Fruit fly (Drosophila melanogaster) whole organism, embryonic: Measurements from ENCODE around the gene CG32448.

Experiments
- CG11504 ChIP-seq: fragments of 200-800 bp; sonication (Bioruptor generic); optimal IDR thresholded peaks from 3 replicates; lab custom pipeline; 2019; ENCODE audit warnings: missing biosample characterization, mild to moderate bottlenecking, missing genetic modification characterization, moderate library complexity
- CG13424 ChIP-seq: fragments of 200-800 bp; sonication (Bioruptor generic); optimal IDR thresholded peaks from 2 replicates; lab custom pipeline; 2019; ENCODE audit warnings: missing biosample characterization, mild to moderate bottlenecking, missing genetic modification characterization, moderate library complexity
- CG14860 ChIP-seq: fragments of 200-800 bp; sonication (Bioruptor generic); IDR thresholded peaks from 3 replicates; pipeline ENCODE4 v1.3.6; 2022; ENCODE audit warnings: missing biosample characterization, missing genetic modification characterization; ENCODE audit not compliant: partially characterized antibody
- CG14965 ChIP-seq: fragments of 200-800 bp; sonication (Bioruptor generic); optimal IDR thresholded peaks from 2 replicates; lab custom pipeline; 2016; ENCODE audit warnings: missing biosample characterization, missing genetic modification characterization, borderline replicate concordance
- CG17328 ChIP-seq: fragments of 200-800 bp; sonication (Bioruptor generic); IDR thresholded peaks from 2 replicates; pipeline ENCODE4 v1.3.6; 2022; ENCODE audit warnings: missing biosample characterization, missing genetic modification characterization
- CG17361 ChIP-seq: fragments of 200-800 bp; sonication (Bioruptor generic); IDR thresholded peaks from 3 replicates; pipeline ENCODE4 v1.3.6; 2022; ENCODE audit warnings: missing biosample characterization, missing genetic modification characterization
- CG17612 ChIP-seq: fragments of 200-800 bp; sonication (Bioruptor generic); IDR thresholded peaks from 2 replicates; pipeline ENCODE4 v1.3.6; 2022; ENCODE audit warnings: missing biosample characterization, missing genetic modification characterization
- CG18619 ChIP-seq: fragments of 200-800 bp; sonication (Bioruptor generic); optimal IDR thresholded peaks from 3 replicates; lab custom pipeline; 2017; ENCODE audit warnings: missing biosample characterization, mild to moderate bottlenecking, missing genetic modification characterization
- CG31224 ChIP-seq: fragments of 200-800 bp; sonication (Bioruptor generic); IDR thresholded peaks from 2 replicates; pipeline ENCODE4 v1.3.6; 2022; ENCODE audit warnings: missing biosample characterization, missing genetic modification characterization
- CG3281 ChIP-seq: fragments of 200-800 bp; sonication (Bioruptor generic); optimal IDR thresholded peaks from 3 replicates; lab custom pipeline; 2017; ENCODE audit warnings: missing biosample characterization, mild to moderate bottlenecking, missing genetic modification characterization
- CG4328 ChIP-seq: fragments of 200-800 bp; sonication (Bioruptor generic); optimal IDR thresholded peaks from 3 replicates; lab custom pipeline; 2017; ENCODE audit warnings: missing biosample characterization, missing genetic modification reagents, missing genetic modification characterization
- CG6272 ChIP-seq: fragments of 200-800 bp; sonication (Bioruptor generic); IDR thresholded peaks from 2 replicates; pipeline ENCODE4 v1.3.6; 2022; ENCODE audit warnings: missing biosample characterization, missing genetic modification characterization
- CG6689 ChIP-seq: fragments of 200-800 bp; sonication (Bioruptor generic); IDR thresholded peaks from 2 replicates; pipeline ENCODE4 v1.3.6; 2022; ENCODE audit warnings: missing biosample characterization, missing genetic modification characterization
- CG9437 ChIP-seq: fragments of 200-800 bp; sonication (Bioruptor generic); optimal IDR thresholded peaks from 2 replicates; lab custom pipeline; 2018; ENCODE audit warnings: missing biosample characterization, mild to moderate bottlenecking, missing genetic modification characterization
- CG9797 ChIP-seq: fragments of 200-800 bp; sonication (Bioruptor generic); optimal IDR thresholded peaks from 3 replicates; lab custom pipeline; 2018; ENCODE audit warnings: missing biosample characterization, mild to moderate bottlenecking, missing genetic modification characterization
- CG9876 ChIP-seq: fragments of 200-800 bp; sonication (Bioruptor generic); optimal IDR thresholded peaks from 2 replicates; lab custom pipeline; 2016; ENCODE audit warnings: missing biosample characterization, missing genetic modification characterization
- CHES-1-like ChIP-seq: fragments of 200-800 bp; sonication (Bioruptor generic); optimal IDR thresholded peaks from 2 replicates; lab custom pipeline; 2016; ENCODE audit warnings: missing biosample characterization, missing genetic modification characterization
- Camta ChIP-seq: fragments of 200-800 bp; sonication (Bioruptor generic); optimal IDR thresholded peaks from 2 replicates; lab custom pipeline; 2016; ENCODE audit warnings: missing biosample characterization, missing genetic modification characterization
- Doc2 ChIP-seq: fragments of 200-800 bp; sonication (Bioruptor generic); IDR thresholded peaks from 2 replicates; pipeline ENCODE4 v1.3.6; 2022; ENCODE audit warnings: missing biosample characterization, missing genetic modification characterization
- Gsc ChIP-seq: fragments of 200-800 bp; sonication (Bioruptor generic); IDR thresholded peaks from 2 replicates; pipeline ENCODE4 v1.3.6; 2022; ENCODE audit warnings: missing biosample characterization, missing genetic modification characterization
- Max ChIP-seq: fragments of 200-800 bp; sonication (Bioruptor generic); optimal IDR thresholded peaks from 2 replicates; lab custom pipeline; 2016; ENCODE audit warnings: missing biosample characterization, mild to moderate bottlenecking, missing genetic modification characterization
- NFAT ChIP-seq: fragments of 200-800 bp; sonication (Bioruptor generic); IDR thresholded peaks from 2 replicates; pipeline ENCODE4 v1.3.6; 2022; ENCODE audit warnings: missing biosample characterization, missing genetic modification characterization
- Ptx1 ChIP-seq: fragments of 200-800 bp; sonication (Bioruptor generic); IDR thresholded peaks from 2 replicates; pipeline ENCODE4 v1.3.6; 2022; ENCODE audit warnings: missing biosample characterization, missing genetic modification characterization
- Ravus ChIP-seq: fragments of 200-800 bp; sonication (Bioruptor generic); IDR thresholded peaks from 2 replicates; pipeline ENCODE4 v1.3.6; 2022; ENCODE audit warnings: missing biosample characterization, missing genetic modification characterization
- Side ChIP-seq: fragments of 200-800 bp; sonication (Bioruptor generic); optimal IDR thresholded peaks from 2 replicates; lab custom pipeline; 2016; ENCODE audit warnings: missing biosample characterization, missing genetic modification characterization
- Six4 ChIP-seq: fragments of 200-800 bp; sonication (Bioruptor generic); optimal IDR thresholded peaks from 2 replicates; lab custom pipeline; 2016; ENCODE audit warnings: missing biosample characterization, missing genetic modification characterization
- Xrp1 ChIP-seq: fragments of 200-800 bp; sonication (Bioruptor generic); IDR thresholded peaks from 2 replicates; pipeline ENCODE4 v1.3.6; 2022; ENCODE audit warnings: missing biosample characterization, missing genetic modification characterization
- YL-1 ChIP-seq: fragments of 200-800 bp; sonication (Bioruptor generic); optimal IDR thresholded peaks from 3 replicates; lab custom pipeline; 2017; ENCODE audit warnings: missing biosample characterization, mild to moderate bottlenecking, missing genetic modification characterization
- ash1 ChIP-seq: fragments of 200-800 bp; sonication (Bioruptor generic); optimal IDR thresholded peaks from 2 replicates; lab custom pipeline; 2018; ENCODE audit warnings: missing biosample characterization, mild to moderate bottlenecking, missing genetic modification characterization
- dm ChIP-seq: fragments of 200-800 bp; sonication (Bioruptor generic); optimal IDR thresholded peaks from 3 replicates; lab custom pipeline; 2016; ENCODE audit warnings: missing biosample characterization, missing genetic modification characterization
- dmrt99B ChIP-seq: fragments of 200-800 bp; sonication (Bioruptor generic); optimal IDR thresholded peaks from 2 replicates; lab custom pipeline; 2018; ENCODE audit warnings: missing biosample characterization, mild to moderate bottlenecking, missing genetic modification characterization, moderate library complexity
- esg ChIP-seq: fragments of 200-800 bp; sonication (Bioruptor generic); conservative IDR thresholded peaks from 2 replicates; pipeline ENCODE4 v1.3.6; 2022; ENCODE audit warnings: missing biosample characterization, missing genetic modification characterization
- ewg ChIP-seq: fragments of 200-800 bp; sonication (Bioruptor generic); optimal IDR thresholded peaks from 3 replicates; lab custom pipeline; 2017; ENCODE audit warnings: mild to moderate bottlenecking, missing biosample characterization, missing genetic modification reagents, missing genetic modification characterization
- ham ChIP-seq: fragments of 200-800 bp; sonication (Bioruptor generic); IDR thresholded peaks from 2 replicates; pipeline ENCODE4 v1.3.6; 2022; ENCODE audit warnings: missing biosample characterization, missing genetic modification characterization
- inv ChIP-seq: fragments of 200-800 bp; sonication (Bioruptor generic); IDR thresholded peaks from 2 replicates; pipeline ENCODE4 v1.3.6; 2022; ENCODE audit warnings: missing biosample characterization, missing genetic modification characterization; ENCODE audit not compliant: partially characterized antibody
- jigr1 ChIP-seq: fragments of 200-800 bp; sonication (Bioruptor generic); IDR thresholded peaks from 3 replicates; pipeline ENCODE4 v1.3.6; 2022; ENCODE audit warnings: missing biosample characterization, missing genetic modification characterization
- jumu ChIP-seq: fragments of 200-800 bp; sonication (Bioruptor generic); optimal IDR thresholded peaks from 3 replicates; lab custom pipeline; 2016; ENCODE audit warnings: missing biosample characterization, missing genetic modification characterization
- kah ChIP-seq: fragments of 200-800 bp; sonication (Bioruptor generic); optimal IDR thresholded peaks from 2 replicates; lab custom pipeline; 2018; ENCODE audit warnings: missing biosample characterization, mild to moderate bottlenecking, missing genetic modification characterization
- klu ChIP-seq: fragments of 200-800 bp; sonication (Bioruptor generic); IDR thresholded peaks from 2 replicates; pipeline ENCODE4 v1.3.6; 2022; ENCODE audit warnings: missing biosample characterization, missing genetic modification characterization
- odd ChIP-seq: fragments of 200-800 bp; sonication (Bioruptor generic); optimal IDR thresholded peaks from 2 replicates; lab custom pipeline; 2017; ENCODE audit warnings: missing biosample characterization, mild to moderate bottlenecking, missing genetic modification characterization
- ro ChIP-seq: fragments of 200-800 bp; sonication (Bioruptor generic); IDR thresholded peaks from 2 replicates; pipeline ENCODE4 v1.3.6; 2022; ENCODE audit warnings: missing biosample characterization, missing genetic modification characterization
- row ChIP-seq: fragments of 200-800 bp; sonication (Bioruptor generic); IDR thresholded peaks from 3 replicates; pipeline ENCODE4 v1.3.6; 2022; ENCODE audit warnings: missing biosample characterization, missing genetic modification characterization
- sqz ChIP-seq: fragments of 200-800 bp; sonication (Bioruptor generic); optimal IDR thresholded peaks from 3 replicates; lab custom pipeline; 2018; ENCODE audit warnings: missing biosample characterization, mild to moderate bottlenecking, missing genetic modification characterization
- sug ChIP-seq: fragments of 200-800 bp; optimal IDR thresholded peaks from 2 replicates; lab custom pipeline; 2019; ENCODE audit warnings: missing biosample characterization, mild to moderate bottlenecking, missing genetic modification characterization, moderate library complexity
- toy ChIP-seq: fragments of 200-800 bp; sonication (Bioruptor generic); IDR thresholded peaks from 2 replicates; pipeline ENCODE4 v1.3.6; 2022; ENCODE audit warnings: missing biosample characterization, missing genetic modification characterization
- tup ChIP-seq: fragments of 200-800 bp; sonication (Bioruptor generic); optimal IDR thresholded peaks from 2 replicates; lab custom pipeline; 2016; ENCODE audit warnings: missing biosample characterization, mild to moderate bottlenecking, missing genetic modification characterization, moderate library complexity
- vfl ChIP-seq: fragments of 200-800 bp; sonication (Bioruptor generic); optimal IDR thresholded peaks from 2 replicates; lab custom pipeline; 2016; ENCODE audit warnings: missing biosample characterization, missing genetic modification characterization
- vnd ChIP-seq: fragments of 200-800 bp; sonication (Bioruptor generic); IDR thresholded peaks from 3 replicates; pipeline ENCODE4 v1.3.6; 2022; ENCODE audit warnings: missing biosample characterization, missing genetic modification characterization; ENCODE audit not compliant: partially characterized antibody
- zf30C ChIP-seq: fragments of 200-800 bp; sonication (Bioruptor generic); optimal IDR thresholded peaks from 3 replicates; lab custom pipeline; 2018; ENCODE audit warnings: missing biosample characterization, mild to moderate bottlenecking, missing genetic modification characterization

CG32448 gene

DNA sequence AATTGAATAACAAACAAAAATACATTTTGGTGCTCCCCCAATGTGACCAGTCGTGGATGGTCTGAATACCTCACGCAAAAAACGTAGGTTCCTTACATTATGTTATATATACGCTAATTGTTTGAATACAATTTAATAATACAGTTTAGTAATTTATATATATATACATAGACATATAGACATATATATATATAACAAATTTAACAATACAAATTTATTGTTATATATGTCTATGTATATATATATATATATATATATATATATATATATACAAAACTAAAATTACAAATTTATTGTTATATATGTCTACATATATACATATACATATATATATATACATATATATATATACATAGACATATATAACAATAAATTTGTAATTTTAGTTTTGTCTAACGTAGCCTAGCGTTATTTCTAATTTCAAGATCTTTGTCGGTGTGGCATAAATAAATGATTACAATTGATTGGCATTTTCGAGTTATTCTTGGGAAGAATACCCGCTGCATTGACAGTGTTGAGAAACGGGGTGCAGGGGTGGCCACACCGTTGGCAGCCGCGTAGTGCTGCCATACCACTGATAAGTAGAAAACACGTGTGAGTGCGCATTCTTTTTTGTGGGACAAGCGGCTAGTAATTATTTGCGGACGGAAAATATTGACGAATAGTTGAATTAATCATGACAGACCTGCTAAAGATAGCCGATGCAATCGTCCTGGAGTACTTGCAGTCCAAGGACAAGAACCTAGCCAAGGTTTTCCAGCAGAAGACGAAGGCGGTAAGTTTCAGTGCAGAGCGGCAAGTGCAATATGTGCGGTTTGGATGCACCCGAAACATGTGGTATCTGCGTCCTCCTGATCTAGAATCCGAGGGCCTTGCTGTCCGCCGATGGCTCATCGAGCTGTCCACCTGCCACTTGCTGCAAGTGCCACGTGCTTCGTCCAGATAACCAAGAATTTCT lies 4.2 kb upstream of the CG32448 start, which contains the start of the genes CG7148 and Nopp140 (continued):
- TF ChIP-seq ham (GFP tag; lab: Robert Waterston, UW) (no peak), sug (tag; lab: Kevin White, UChicago) (peak; percentile 66), esg (GFP tag; lab: Robert Waterston, UW) (peak; percentile 44), CG9437 (GFP tag; lab: Kevin White, UChicago) (peak; percentile 8), Xrp1 (GFP tag; lab: Robert Waterston, UW) (peak; percentile 69), Ravus (peak; percentile 3; the same call in 1 of the 2 replicates), CG14965 (no peak), odd (GFP tag; lab: Kevin White, UChicago) (no peak), jigr1 (GFP tag; lab: Robert Waterston, UW) (no peak), CG3281 (GFP tag; lab: Kevin White, UChicago) (peak; percentile 55), CG11504 (no peak), Ptx1 (GFP tag; lab: Robert Waterston, UW) (peak; percentile 47; the same call in 1 of the 2 replicates), row (GFP tag; lab: Robert Waterston, UW) (peak; percentile 82), CG13424 (tag; lab: Kevin White, UChicago) (peak; percentile 67), CG17328 (peak; percentile 65), CG17361 (GFP tag; lab: Robert Waterston, UW) (peak; percentile 47; the same call in 1 of the 3 replicates), CG18619 (GFP tag; lab: Kevin White, UChicago) (peak; percentile 39), CG9797 (GFP tag; lab: Kevin White, UChicago) (peak; percentile 14), CG17612 (GFP tag; lab: Robert Waterston, UW) (peak; percentile 65; the same call in 1 of the 2 replicates), CG4328 (GFP tag; lab: Kevin White, UChicago) (peak; percentile 1), Camta (GFP tag; lab: Kevin White, UChicago) (peak; percentile 8), dm (GFP tag; lab: Kevin White, UChicago) (peak; percentile 100), Six4 (GFP tag; lab: Kevin White, UChicago) (peak; percentile 30), CG9876 (GFP tag; lab: Kevin White, UChicago) (peak; percentile 57), ro (no peak; the same call in 1 of the 2 replicates), inv (GFP tag; lab: Robert Waterston, UW) (no peak), toy (GFP tag; lab: Robert Waterston, UW) (no peak), zf30C (no peak), tup (GFP tag; lab: Kevin White, UChicago) (peak; percentile 35), ash1 (GFP tag; lab: Kevin White, UChicago) (peak; percentile 45), CG6689 (GFP tag; lab: Robert Waterston, UW) (0 out of 2 replicates have a peak, but pooled peaks have one; percentile 20), Gsc (GFP tag; lab: Robert Waterston, UW) (no peak), CG6272 (GFP tag; lab: Robert Waterston, UW) (no peak), ewg (GFP tag; lab: Kevin White, UChicago) (peak; percentile 38), vnd (GFP tag; lab: Robert Waterston, UW) (no peak), vfl (peak; percentile 59), kah (GFP tag; lab: Kevin White, UChicago) (peak; percentile 12), NFAT (GFP tag; lab: Robert Waterston, UW) (peak; percentile 89), YL-1 (GFP tag; lab: Kevin White, UChicago) (peak; percentile 93), CHES-1-like (GFP tag; lab: Kevin White, UChicago) (peak; percentile 59), klu (GFP tag; lab: Robert Waterston, UW) (peak; percentile 44; the same call in 1 of the 2 replicates), CG14860 (GFP tag; lab: Robert Waterston, UW) (no peak), jumu (GFP tag; lab: Kevin White, UChicago) (peak; percentile 51), dmrt99B (tag; lab: Kevin White, UChicago) (no peak), sqz (GFP tag; lab: Kevin White, UChicago) (no peak), CG31224 (GFP tag; lab: Robert Waterston, UW) (no peak), Doc2 (GFP tag; lab: Robert Waterston, UW) (no peak), Side (GFP tag; lab: Kevin White, UChicago) (peak; percentile 62), Max (peak; percentile 97)
